Fruit fly (Drosophila melanogaster) whole organism, embryonic: ENCODE results near the gene CG44001.

Experiments
- Bdp1 ChIP-seq: fragments of 200-800 bp; sonication (Bioruptor generic); optimal IDR thresholded peaks from 3 replicates; lab custom pipeline; 2016; ENCODE audit warnings: missing biosample characterization, missing genetic modification characterization
- Blimp-1 ChIP-seq: fragments of 200-800 bp; sonication (Bioruptor generic); optimal IDR thresholded peaks from 3 replicates; lab custom pipeline; 2018; ENCODE audit warnings: missing biosample characterization, missing genetic modification characterization, mild to moderate bottlenecking, moderate library complexity, missing genetic modification reagents
- CG10321 ChIP-seq: fragments of 200-800 bp; sonication (Bioruptor generic); IDR thresholded peaks from 2 replicates; pipeline ENCODE4 v1.3.6; 2022; ENCODE audit warnings: missing biosample characterization, missing genetic modification characterization
- CG11695 ChIP-seq: fragments of 200-800 bp; sonication (Bioruptor generic); IDR thresholded peaks from 3 replicates; pipeline ENCODE4 v1.3.6; 2022; ENCODE audit warnings: missing biosample characterization, missing genetic modification characterization
- CG11696 ChIP-seq: fragments of 200-800 bp; sonication (Bioruptor generic); IDR thresholded peaks from 2 replicates; pipeline ENCODE4 v1.3.6; 2022; ENCODE audit warnings: missing biosample characterization, missing genetic modification characterization
- CG12155 ChIP-seq: fragments of 200-800 bp; sonication (Bioruptor generic); optimal IDR thresholded peaks from 3 replicates; lab custom pipeline; 2016; ENCODE audit warnings: missing biosample characterization, missing genetic modification characterization
- CG14441 ChIP-seq: fragments of 200-800 bp; sonication (Bioruptor generic); IDR thresholded peaks from 2 replicates; pipeline ENCODE4 v1.3.6; 2022; ENCODE audit warnings: missing biosample characterization, missing genetic modification characterization
- CG15269 ChIP-seq: fragments of 200-800 bp; sonication (Bioruptor generic); optimal IDR thresholded peaks from 2 replicates; lab custom pipeline; 2018; ENCODE audit warnings: missing biosample characterization, mild to moderate bottlenecking, missing genetic modification characterization, moderate library complexity
- CG17328 ChIP-seq: fragments of 200-800 bp; sonication (Bioruptor generic); IDR thresholded peaks from 2 replicates; pipeline ENCODE4 v1.3.6; 2022; ENCODE audit warnings: missing biosample characterization, missing genetic modification characterization
- CG17912 ChIP-seq: fragments of 200-800 bp; sonication (Bioruptor generic); optimal IDR thresholded peaks from 2 replicates; lab custom pipeline; 2018; ENCODE audit warnings: missing biosample characterization, mild to moderate bottlenecking, missing genetic modification characterization
- CG18619 ChIP-seq: fragments of 200-800 bp; sonication (Bioruptor generic); optimal IDR thresholded peaks from 3 replicates; lab custom pipeline; 2017; ENCODE audit warnings: missing biosample characterization, mild to moderate bottlenecking, missing genetic modification characterization
- CG18764 ChIP-seq: fragments of 200-800 bp; sonication (Bioruptor generic); optimal IDR thresholded peaks from 3 replicates; lab custom pipeline; 2016; ENCODE audit warnings: missing biosample characterization, missing genetic modification characterization
- CG31224 ChIP-seq: fragments of 200-800 bp; sonication (Bioruptor generic); IDR thresholded peaks from 2 replicates; pipeline ENCODE4 v1.3.6; 2022; ENCODE audit warnings: missing biosample characterization, missing genetic modification characterization
- CG3163 ChIP-seq: fragments of 200-800 bp; sonication (Bioruptor generic); optimal IDR thresholded peaks from 3 replicates; lab custom pipeline; 2016; ENCODE audit warnings: missing biosample characterization, missing genetic modification characterization
- CG3847 ChIP-seq: fragments of 200-800 bp; sonication (Bioruptor generic); IDR thresholded peaks from 2 replicates; pipeline ENCODE4 v1.3.6; 2022; ENCODE audit warnings: missing biosample characterization, missing genetic modification characterization
- CG6791 ChIP-seq: fragments of 200-800 bp; sonication (Bioruptor generic); IDR thresholded peaks from 3 replicates; pipeline ENCODE4 v1.3.6; 2022; ENCODE audit warnings: missing biosample characterization, missing genetic modification characterization; ENCODE audit not compliant: partially characterized antibody
- CG8089 ChIP-seq: fragments of 200-800 bp; sonication (Bioruptor generic); optimal IDR thresholded peaks from 3 replicates; lab custom pipeline; 2016; ENCODE audit warnings: missing biosample characterization, missing genetic modification characterization
- CG8388 ChIP-seq: fragments of 200-800 bp; sonication (Bioruptor generic); optimal IDR thresholded peaks from 2 replicates; lab custom pipeline; 2019; ENCODE audit warnings: missing biosample characterization, mild to moderate bottlenecking, missing genetic modification characterization, moderate library complexity
- CG8478 ChIP-seq: fragments of >200 bp; optimal IDR thresholded peaks from 2 replicates; lab custom pipeline; 2018
- CkIIα-i1 ChIP-seq: fragments of 200-800 bp; sonication (Bioruptor generic); IDR thresholded peaks from 2 replicates; pipeline ENCODE4 v1.3.6; 2022; ENCODE audit warnings: missing biosample characterization, missing genetic modification characterization
- Dbx ChIP-seq: fragments of 200-800 bp; sonication (Bioruptor generic); IDR thresholded peaks from 3 replicates; pipeline ENCODE4 v1.3.6; 2022; ENCODE audit warnings: missing biosample characterization, missing genetic modification characterization
- Ets65A ChIP-seq: fragments of 200-800 bp; sonication (Bioruptor generic); peaks from one replicate; lab custom pipeline; 2016; ENCODE audit warnings: missing biosample characterization, missing genetic modification characterization
- Gug ChIP-seq: fragments of 200-800 bp; sonication (Bioruptor generic); IDR thresholded peaks from 4 replicates; pipeline ENCODE4 v1.3.6; 2022; ENCODE audit warnings: missing biosample characterization, missing genetic modification characterization
- HLHmδ ChIP-seq: fragments of 200-800 bp; sonication (Bioruptor generic); optimal IDR thresholded peaks from 2 replicates; lab custom pipeline; 2018; ENCODE audit warnings: missing biosample characterization, mild to moderate bottlenecking, missing genetic modification characterization, moderate library complexity
- Hr39 ChIP-seq: fragments of >200 bp; optimal IDR thresholded peaks from 2 replicates; lab custom pipeline; 2017
- MBD-R2 ChIP-seq: fragments of 200-800 bp; sonication (Bioruptor generic); IDR thresholded peaks from 2 replicates; pipeline ENCODE4 v1.3.6; 2022; ENCODE audit warnings: missing biosample characterization, missing genetic modification characterization
- NfI ChIP-seq: fragments of 200-800 bp; sonication (Bioruptor generic); optimal IDR thresholded peaks from 3 replicates; lab custom pipeline; 2018; ENCODE audit warnings: missing biosample characterization, mild to moderate bottlenecking, missing genetic modification characterization, moderate library complexity
- Poxn ChIP-seq: fragments of 200-800 bp; sonication (Bioruptor generic); IDR thresholded peaks from 2 replicates; pipeline ENCODE4 v1.3.6; 2022; ENCODE audit warnings: missing biosample characterization, missing genetic modification characterization
- Scr ChIP-seq: fragments of 200-800 bp; sonication (Bioruptor generic); IDR thresholded peaks from 2 replicates; pipeline ENCODE4 v1.3.6; 2022; ENCODE audit warnings: missing biosample characterization, missing genetic modification characterization; ENCODE audit not compliant: partially characterized antibody
- Stat92E ChIP-seq, 3 experiments: fragments of >200 bp in 2 of 3; fragments of 200-800 bp in 1 of 3; sonication (Bioruptor generic) in 1 of 3; optimal IDR thresholded peaks; 2 replicates each; lab custom pipeline; 2017 to 2019; ENCODE audit warnings: missing biosample characterization in 3 of 3, missing genetic modification characterization in 3 of 3, mild to moderate bottlenecking in 1 of 3, moderate library complexity in 1 of 3
- Usf ChIP-seq: fragments of 200-800 bp; sonication (Bioruptor generic); optimal IDR thresholded peaks from 2 replicates; lab custom pipeline; 2017; ENCODE audit warnings: missing genotype, missing biosample characterization, missing genetic modification characterization
- aop ChIP-seq: fragments of 200-800 bp; sonication (Bioruptor generic); IDR thresholded peaks from 2 replicates; pipeline ENCODE4 v1.3.6; 2022; ENCODE audit warnings: missing biosample characterization, missing genetic modification characterization
- chn ChIP-seq: fragments of 200-800 bp; sonication (Bioruptor generic); optimal IDR thresholded peaks from 2 replicates; lab custom pipeline; 2016; ENCODE audit warnings: missing biosample characterization, missing genetic modification characterization
- dm ChIP-seq: fragments of 200-800 bp; sonication (Bioruptor generic); optimal IDR thresholded peaks from 3 replicates; lab custom pipeline; 2016; ENCODE audit warnings: missing biosample characterization, missing genetic modification characterization
- ewg ChIP-seq: fragments of 200-800 bp; sonication (Bioruptor generic); optimal IDR thresholded peaks from 3 replicates; lab custom pipeline; 2017; ENCODE audit warnings: mild to moderate bottlenecking, missing biosample characterization, missing genetic modification reagents, missing genetic modification characterization
- gce ChIP-seq: fragments of 200-800 bp; sonication (Bioruptor generic); IDR thresholded peaks from 3 replicates; pipeline ENCODE4 v1.3.6; 2022; ENCODE audit warnings: missing biosample characterization, missing genetic modification characterization
- gcm ChIP-seq: fragments of 200-800 bp; sonication (Bioruptor generic); optimal IDR thresholded peaks from 2 replicates; lab custom pipeline; 2019; ENCODE audit warnings: missing biosample characterization, mild to moderate bottlenecking, missing genetic modification characterization, moderate library complexity
- gfzf ChIP-seq: fragments of 200-800 bp; sonication (Bioruptor generic); optimal IDR thresholded peaks from 2 replicates; lab custom pipeline; 2016; ENCODE audit warnings: missing biosample characterization, mild to moderate bottlenecking, missing genetic modification characterization, moderate library complexity
- hth ChIP-seq: fragments of >200 bp; optimal IDR thresholded peaks from 2 replicates; lab custom pipeline; 2017; ENCODE audit warnings: inconsistent platforms
- lilli ChIP-seq: fragments of 200-800 bp; sonication (Bioruptor generic); optimal IDR thresholded peaks from 3 replicates; lab custom pipeline; 2016; ENCODE audit warnings: missing biosample characterization, missing genetic modification characterization
- maf-S ChIP-seq: fragments of 200-800 bp; sonication (Bioruptor generic); optimal IDR thresholded peaks from 2 replicates; lab custom pipeline; 2016; ENCODE audit warnings: missing biosample characterization, missing genetic modification characterization
- mam ChIP-seq: fragments of 200-800 bp; sonication (Bioruptor generic); optimal IDR thresholded peaks from 3 replicates; lab custom pipeline; 2016; ENCODE audit warnings: missing biosample characterization, missing genetic modification characterization
- nerfin-2 ChIP-seq: fragments of 200-800 bp; sonication (Bioruptor generic); IDR thresholded peaks from 2 replicates; pipeline ENCODE4 v1.3.6; 2022; ENCODE audit warnings: missing biosample characterization, missing genetic modification characterization; ENCODE audit not compliant: partially characterized antibody
- otp ChIP-seq: fragments of 200-800 bp; sonication (Bioruptor generic); IDR thresholded peaks from 3 replicates; pipeline ENCODE4, ENCODE4 v1.3.6; 2022; ENCODE audit warnings: missing biosample characterization, missing genetic modification characterization
- pfk ChIP-seq: fragments of 200-800 bp; sonication (Bioruptor generic); optimal IDR thresholded peaks from 2 replicates; lab custom pipeline; 2018; ENCODE audit warnings: missing biosample characterization, mild to moderate bottlenecking, missing genetic modification characterization, moderate library complexity
- sens-2 ChIP-seq: fragments of 200-800 bp; sonication (Bioruptor generic); IDR thresholded peaks from 2 replicates; pipeline ENCODE4 v1.3.6; 2022; ENCODE audit warnings: missing biosample characterization, missing genetic modification characterization
- sqz ChIP-seq: fragments of 200-800 bp; sonication (Bioruptor generic); optimal IDR thresholded peaks from 3 replicates; lab custom pipeline; 2018; ENCODE audit warnings: missing biosample characterization, mild to moderate bottlenecking, missing genetic modification characterization
- stwl ChIP-seq: fragments of 200-800 bp; sonication (Bioruptor generic); optimal IDR thresholded peaks from 3 replicates; lab custom pipeline; 2018; ENCODE audit warnings: missing biosample characterization, mild to moderate bottlenecking, missing genetic modification characterization, moderate library complexity
- tap ChIP-seq: fragments of 200-800 bp; optimal IDR thresholded peaks from 3 replicates; lab custom pipeline; 2019; ENCODE audit warnings: missing biosample characterization, mild to moderate bottlenecking, missing genetic modification characterization, moderate library complexity
- twi ChIP-seq: fragments of 200-800 bp; optimal IDR thresholded peaks from 2 replicates; lab custom pipeline; 2019; ENCODE audit warnings: missing biosample characterization, mild to moderate bottlenecking, missing genetic modification characterization, moderate library complexity
- vfl ChIP-seq: fragments of 200-800 bp; sonication (Bioruptor generic); optimal IDR thresholded peaks from 2 replicates; lab custom pipeline; 2016; ENCODE audit warnings: missing biosample characterization, missing genetic modification characterization
- wdn ChIP-seq: fragments of 200-800 bp; sonication (Bioruptor generic); IDR thresholded peaks from 2 replicates; pipeline ENCODE4 v1.3.6; 2022; ENCODE audit warnings: missing biosample characterization, missing genetic modification characterization

Gene CG44001

DNA sequence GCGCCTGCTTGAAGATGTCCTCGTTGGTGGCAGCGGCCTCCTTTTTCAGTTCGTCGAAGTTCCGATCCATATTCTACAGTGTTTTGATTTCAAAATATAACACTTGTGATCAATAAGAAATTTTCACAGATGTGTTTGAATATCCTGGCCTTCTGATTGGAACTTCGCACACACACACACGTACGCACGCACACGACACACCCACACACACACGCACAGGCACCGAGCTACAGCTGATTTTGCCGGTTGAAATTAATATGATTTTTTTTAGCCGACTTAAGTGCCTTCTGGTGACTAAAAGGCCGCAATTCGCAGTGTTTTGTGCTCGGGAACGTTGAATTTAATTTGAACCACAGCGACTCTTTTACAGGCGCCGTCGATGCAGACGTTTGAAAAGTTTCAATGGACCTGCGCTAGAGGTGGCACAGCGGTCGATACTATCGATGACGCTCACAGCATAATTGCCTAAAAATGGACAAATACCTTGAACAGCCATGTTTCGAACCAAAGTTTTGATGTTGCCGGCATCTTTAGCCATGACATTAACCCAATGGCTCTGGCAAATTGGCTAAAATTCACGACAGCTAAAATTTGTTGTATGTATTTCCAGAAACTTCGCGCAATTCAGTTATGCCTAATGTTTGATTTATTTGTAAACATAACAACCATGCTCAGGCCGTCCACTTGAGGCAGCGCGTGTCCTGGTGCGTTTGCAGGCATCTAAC lies 33.6 kb upstream of the CG44001 start, which contains the start of gene Rtnl1 (continued):
- TF ChIP-seq CG8478 (lab: Kevin White, UChicago) (peak; percentile 66), hth (lab: Kevin White, UChicago) (no peak), wdn (no peak), CG8089 (GFP tag; lab: Kevin White, UChicago) (no peak), maf-S (peak; percentile 2), Usf (GFP tag; lab: Kevin White, UChicago) (no peak), tap (tag; lab: Kevin White, UChicago) (no peak), CG6791 (GFP tag; lab: Robert Waterston, UW) (peak; percentile 93), Blimp-1 (GFP tag; lab: Kevin White, UChicago) (no peak), CkIIα-i1 (GFP tag; lab: Robert Waterston, UW) (no peak), dm (GFP tag; lab: Kevin White, UChicago) (peak; percentile 40), CG31224 (no peak), CG3163 (GFP tag; lab: Kevin White, UChicago) (no peak), CG15269 (no peak), MBD-R2 (GFP tag; lab: Robert Waterston, UW) (peak; percentile 80), pfk (GFP tag; lab: Kevin White, UChicago) (no peak), ewg (GFP tag; lab: Kevin White, UChicago) (peak; percentile 100), CG17912 (GFP tag; lab: Kevin White, UChicago) (no peak), CG11695 (GFP tag; lab: Robert Waterston, UW) (no peak), twi (no peak), chn (no peak), stwl (tag; lab: Kevin White, UChicago) (peak; percentile 71), CG17328 (no peak), mam (GFP tag; lab: Kevin White, UChicago) (peak; percentile 32), Stat92E (GFP tag; optimal IDR thresholded peaks at IDR 0.05; lab: Kevin White, UChicago) (no peak), gce (GFP tag; lab: Robert Waterston, UW) (no peak), HLHmδ (GFP tag; lab: Kevin White, UChicago) (no peak), CG14441 (GFP tag; lab: Robert Waterston, UW) (no peak), aop (no peak), gfzf (GFP tag; lab: Kevin White, UChicago) (peak; percentile 99), CG12155 (peak; percentile 52), gcm (GFP tag; lab: Kevin White, UChicago) (peak; percentile 3), sens-2 (GFP tag; lab: Robert Waterston, UW) (no peak), Poxn (GFP tag; lab: Robert Waterston, UW) (no peak), CG8388 (no peak), CG18619 (GFP tag; lab: Kevin White, UChicago) (no peak), sqz (GFP tag; lab: Kevin White, UChicago) (no peak), CG10321 (GFP tag; lab: Robert Waterston, UW) (no peak), nerfin-2 (peak; percentile 42; the same call in 1 of the 2 replicates), Bdp1 (GFP tag; lab: Kevin White, UChicago) (no peak), lilli (GFP tag; lab: Kevin White, UChicago) (peak; percentile 32), NfI (no peak), Scr (GFP tag; lab: Robert Waterston, UW) (peak; percentile 92), CG3847 (peak; percentile 55; the same call in 1 of the 2 replicates), otp (GFP tag; lab: Robert Waterston, UW) (no peak), Dbx (peak; percentile 42; the same call in 2 of the 3 replicates), CG11696 (no peak), Gug (GFP tag; lab: Robert Waterston, UW) (no peak), Hr39 (lab: Kevin White, UChicago) (no peak), CG18764 (GFP tag; lab: Kevin White, UChicago) (no peak), vfl (GFP tag; lab: Kevin White, UChicago) (no peak), Ets65A (GFP tag; lab: Kevin White, UChicago) (peak; percentile 42)
